Fruit fly (Drosophila melanogaster) whole organism: ENCODE results near the gene CG8870.

Source experiments
- CG8478 ChIP-seq: fragments of >200 bp; optimal IDR thresholded peaks from 2 replicates; lab custom pipeline; 2018; ENCODE audit warnings: inconsistent platforms
- Dll ChIP-seq: fragments of >200 bp; optimal IDR thresholded peaks from 2 replicates; lab custom pipeline; 2017
- EcR ChIP-seq, 2 experiments: fragments of >200 bp; optimal IDR thresholded peaks; 2 replicates each; lab custom pipeline; 2017; ENCODE audit warnings: missing biosample characterization in 2 of 2, missing genetic modification characterization in 2 of 2, missing genetic modification reagents in 2 of 2
- pan ChIP-seq: fragments of >200 bp; optimal IDR thresholded peaks from 2 replicates; lab custom pipeline; 2017
- psq ChIP-seq: fragments of >200 bp; optimal IDR thresholded peaks from 2 replicates; lab custom pipeline; 2017

dm6 chr3R:13393009-13393408 lies 13.4 kb downstream of the CG8870 start:
- no peak for TF ChIP-seq EcR (GFP tag; optimal IDR thresholded peaks at IDR 0.05; lab: Kevin White, UChicago)
- TF ChIP-seq pan, result no peak
- TF ChIP-seq CG8478, result no peak
- no peak for TF ChIP-seq Dll (lab: Kevin White, UChicago)
- TF ChIP-seq psq, result no peak
